Worm (Caenorhabditis elegans) whole organism, young adult: Measurements from ENCODE around the gene Y39A1A.3.

ENCODE experiments used
- C06A6.2 ChIP-seq: fragments of 200-800 bp; sonication (Bioruptor generic); conservative IDR thresholded peaks from 2 replicates; pipeline ENCODE4 v1.3.6; 2022; ENCODE audit warnings: missing genetic modification characterization, missing compliant biosample characterization
- C17E4.6 ChIP-seq: fragments of 200-800 bp; sonication (Bioruptor generic); IDR thresholded peaks from 2 replicates; pipeline ENCODE4 v1.3.6; 2022; ENCODE audit warnings: missing genetic modification reagents, missing genetic modification characterization, missing compliant biosample characterization
- F10E7.11 ChIP-seq: sonication (generic microtip); optimal IDR thresholded peaks from 2 replicates; lab custom pipeline; 2017; ENCODE audit warnings: mild to moderate bottlenecking, missing genetic modification characterization, moderate library complexity, missing compliant biosample characterization
- F23B12.7 ChIP-seq: sonication (generic microtip); optimal IDR thresholded peaks from 2 replicates; lab custom pipeline; 2017; ENCODE audit warnings: missing genetic modification characterization, mild to moderate bottlenecking, missing compliant biosample characterization, antibody characterized with exemption, moderate library complexity; ENCODE audit not compliant: insufficient read depth
- F52B5.7 ChIP-seq: sonication (generic microtip); optimal IDR thresholded peaks from 2 replicates; lab custom pipeline; 2016; ENCODE audit warnings: mild to moderate bottlenecking, missing genetic modification characterization, missing compliant biosample characterization
- K11D2.4 ChIP-seq: fragments of 200-800 bp; sonication (Bioruptor generic); IDR thresholded peaks from 2 replicates; pipeline ENCODE4 v1.3.6; 2022; ENCODE audit warnings: missing genetic modification reagents, missing genetic modification characterization, missing compliant biosample characterization
- T07F8.4 ChIP-seq: sonication (generic microtip); optimal IDR thresholded peaks from 2 replicates; lab custom pipeline; 2016; ENCODE audit warnings: mild to moderate bottlenecking, missing genetic modification characterization, moderate library complexity, missing compliant biosample characterization
- T26A5.8 ChIP-seq: sonication (generic microtip); optimal IDR thresholded peaks from 2 replicates; lab custom pipeline; 2016; ENCODE audit warnings: missing genetic modification characterization, missing compliant biosample characterization
- Y67H2A.10 ChIP-seq: fragments of 200-800 bp; sonication (Bioruptor generic); conservative IDR thresholded peaks from 2 replicates; pipeline ENCODE4 v1.3.6; 2022; ENCODE audit warnings: missing genetic modification reagents, missing genetic modification characterization, missing compliant biosample characterization
- Y79H2A.3 ChIP-seq: fragments of 200-800 bp; sonication (Bioruptor generic); conservative IDR thresholded peaks from 2 replicates; pipeline ENCODE4 v1.3.6; 2022; ENCODE audit warnings: missing genetic modification reagents, missing genetic modification characterization, missing compliant biosample characterization
- ZK185.1 ChIP-seq: sonication (generic microtip); optimal IDR thresholded peaks from 2 replicates; lab custom pipeline; 2016; ENCODE audit warnings: mild to moderate bottlenecking, missing genetic modification characterization, missing compliant biosample characterization; ENCODE audit not compliant: poor library complexity, severe bottlenecking
- ama-1 ChIP-seq, 3 experiments: fragments of 150-350 bp in 1 of 3; sonication (generic microtip) in 2 of 3; optimal IDR thresholded peaks; 2 replicates each; lab custom pipeline; 2014 to 2018; ENCODE audit warnings: missing biosample characterization in 2 of 3, missing genetic modification characterization in 2 of 3, missing genetic modification reagents in 2 of 3
- atf-7 ChIP-seq: sonication (generic microtip); optimal IDR thresholded peaks from 2 replicates; lab custom pipeline; 2017; ENCODE audit warnings: mild to moderate bottlenecking, missing genetic modification characterization, missing compliant biosample characterization
- attf-5 ChIP-seq: fragments of 200-800 bp; sonication (Bioruptor generic); optimal IDR thresholded peaks from 2 replicates; lab custom pipeline; 2018; ENCODE audit warnings: mild to moderate bottlenecking, missing genetic modification characterization, missing compliant biosample characterization
- attf-6 ChIP-seq: fragments of 200-800 bp; sonication (Bioruptor generic); IDR thresholded peaks from 2 replicates; pipeline ENCODE4 v1.3.6; 2022; ENCODE audit warnings: missing genetic modification reagents, missing genetic modification characterization, missing compliant biosample characterization
- ceh-100 ChIP-seq: fragments of 200-800 bp; sonication (Bioruptor generic); IDR thresholded peaks from 2 replicates; pipeline ENCODE4 v1.3.6; 2022; ENCODE audit warnings: missing genetic modification reagents, missing genetic modification characterization, missing compliant biosample characterization
- ceh-91 ChIP-seq: fragments of 200-800 bp; sonication (Bioruptor generic); IDR thresholded peaks from 2 replicates; pipeline ENCODE4 v1.3.6; 2022; ENCODE audit warnings: missing genetic modification reagents, missing genetic modification characterization, missing compliant biosample characterization
- chd-7 ChIP-seq: sonication (generic microtip); optimal IDR thresholded peaks from 2 replicates; lab custom pipeline; 2016; ENCODE audit warnings: mild to moderate bottlenecking, missing genetic modification characterization, moderate library complexity, missing compliant biosample characterization
- dpff-1 ChIP-seq: sonication (generic microtip); optimal IDR thresholded peaks from 2 replicates; lab custom pipeline; 2017; ENCODE audit warnings: mild to moderate bottlenecking, missing genetic modification characterization, missing compliant biosample characterization
- dpl-1 ChIP-seq: fragments of 150-350 bp; optimal IDR thresholded peaks from 2 replicates; lab custom pipeline; 2014; ENCODE audit warnings: missing biosample characterization, missing genetic modification reagents, missing genetic modification characterization
- egl-18 ChIP-seq: fragments of 200-800 bp; sonication (Bioruptor generic); IDR thresholded peaks from 2 replicates; pipeline ENCODE4 v1.3.6; 2022; ENCODE audit warnings: missing genetic modification reagents, missing genetic modification characterization, missing compliant biosample characterization
- egl-44 ChIP-seq: fragments of 200-800 bp; sonication (Bioruptor generic); IDR thresholded peaks from 2 replicates; pipeline ENCODE4 v1.3.6; 2022; ENCODE audit warnings: missing genetic modification reagents, missing genetic modification characterization, missing compliant biosample characterization
- ekl-4 ChIP-seq: fragments of 200-800 bp; sonication (Bioruptor generic); IDR thresholded peaks from 2 replicates; pipeline ENCODE4 v1.3.6; 2022; ENCODE audit warnings: missing genetic modification reagents, missing genetic modification characterization, missing compliant biosample characterization
- him-1 ChIP-seq: sonication (generic microtip); optimal IDR thresholded peaks from 2 replicates; lab custom pipeline; 2016; ENCODE audit warnings: missing genotype, missing genetic modification reagents, missing genetic modification characterization, missing compliant biosample characterization
- hlh-26 ChIP-seq: fragments of 200-800 bp; sonication (Bioruptor generic); conservative IDR thresholded peaks from 2 replicates; pipeline ENCODE4 v1.3.6; 2022; ENCODE audit warnings: missing genetic modification reagents, missing genetic modification characterization, missing compliant biosample characterization
- hmg-1.2 ChIP-seq: fragments of 200-800 bp; sonication (Bioruptor generic); IDR thresholded peaks from 2 replicates; pipeline ENCODE4 v1.3.6; 2022; ENCODE audit warnings: missing genetic modification reagents, missing genetic modification characterization, missing compliant biosample characterization
- hmg-20 ChIP-seq: fragments of 200-800 bp; sonication (Bioruptor generic); IDR thresholded peaks from 2 replicates; pipeline ENCODE4 v1.3.6; 2022; ENCODE audit warnings: missing genetic modification reagents, missing genetic modification characterization, missing compliant biosample characterization
- hrde-1 ChIP-seq: sonication (generic microtip); optimal IDR thresholded peaks from 2 replicates; lab custom pipeline; 2016; ENCODE audit warnings: missing genetic modification characterization, mild to moderate bottlenecking, missing compliant biosample characterization, moderate library complexity, missing genotype, missing genetic modification reagents, borderline replicate concordance
- lag-1 ChIP-seq: fragments of 200-800 bp; sonication (Bioruptor generic); IDR thresholded peaks from 2 replicates; pipeline ENCODE4 v1.3.6; 2022; ENCODE audit warnings: missing genetic modification reagents, missing genetic modification characterization, missing compliant biosample characterization
- lin-26 ChIP-seq: fragments of 200-800 bp; sonication (Bioruptor generic); IDR thresholded peaks from 2 replicates; pipeline ENCODE4 v1.3.6; 2022; ENCODE audit warnings: missing genetic modification reagents, missing genetic modification characterization, missing compliant biosample characterization
- lin-40 ChIP-seq: sonication (generic microtip); optimal IDR thresholded peaks from 2 replicates; lab custom pipeline; 2016; ENCODE audit warnings: missing genetic modification characterization, mild to moderate bottlenecking, missing compliant biosample characterization, missing genotype, missing genetic modification reagents
- lir-1 ChIP-seq: fragments of 200-800 bp; sonication (Bioruptor generic); conservative IDR thresholded peaks from 2 replicates; pipeline ENCODE4 v1.3.6; 2022; ENCODE audit warnings: missing genetic modification reagents, missing genetic modification characterization, missing compliant biosample characterization
- madf-3 ChIP-seq: fragments of 200-800 bp; sonication (Bioruptor generic); IDR thresholded peaks from 2 replicates; pipeline ENCODE4 v1.3.6; 2022; ENCODE audit warnings: missing genetic modification reagents, missing genetic modification characterization, missing compliant biosample characterization
- madf-8 ChIP-seq: fragments of 200-800 bp; sonication (Bioruptor generic); conservative IDR thresholded peaks from 2 replicates; pipeline ENCODE4 v1.3.6; 2022; ENCODE audit warnings: missing genetic modification reagents, missing genetic modification characterization, missing compliant biosample characterization
- nfya-2 ChIP-seq: fragments of 200-800 bp; sonication (Bioruptor generic); IDR thresholded peaks from 2 replicates; pipeline ENCODE4 v1.3.6; 2022; ENCODE audit warnings: missing genetic modification reagents, missing genetic modification characterization, missing compliant biosample characterization
- nfyb-1 ChIP-seq: fragments of 200-800 bp; sonication (Bioruptor generic); IDR thresholded peaks from 2 replicates; pipeline ENCODE4 v1.3.6; 2022; ENCODE audit warnings: missing genetic modification reagents, missing genetic modification characterization, missing compliant biosample characterization
- pbrm-1 ChIP-seq: fragments of 200-800 bp; sonication (Bioruptor generic); IDR thresholded peaks from 2 replicates; pipeline ENCODE4 v1.3.6; 2022; ENCODE audit warnings: missing genetic modification reagents, missing genetic modification characterization, missing compliant biosample characterization
- rec-8 ChIP-seq, 2 experiments: sonication (generic microtip); optimal IDR thresholded peaks; 2 replicates each; lab custom pipeline; 2016; ENCODE audit warnings: mild to moderate bottlenecking in 2 of 2, missing genetic modification characterization in 2 of 2, missing genetic modification reagents in 2 of 2, missing genotype in 2 of 2, missing biosample characterization in 1 of 2, missing compliant biosample characterization in 1 of 2, moderate library complexity in 1 of 2
- repo-1 ChIP-seq: sonication (generic microtip); optimal IDR thresholded peaks from 2 replicates; lab custom pipeline; 2017; ENCODE audit warnings: mild to moderate bottlenecking, missing genetic modification characterization, missing compliant biosample characterization
- rpc-1 ChIP-seq, 2 experiments: fragments of 150-350 bp in 1 of 2; sonication (generic microtip) in 1 of 2; optimal IDR thresholded peaks; 2 replicates each; lab custom pipeline; 2014 to 2018; ENCODE audit warnings: missing biosample characterization in 1 of 2, missing genetic modification characterization in 1 of 2, missing genetic modification reagents in 1 of 2, missing genotype in 1 of 2
- snpc-1.3 ChIP-seq: sonication (generic microtip); optimal IDR thresholded peaks from 2 replicates; lab custom pipeline; 2017; ENCODE audit warnings: missing genetic modification characterization, mild to moderate bottlenecking, missing compliant biosample characterization, antibody characterized with exemption, moderate library complexity, missing genotype, missing genetic modification reagents; ENCODE audit not compliant: insufficient read depth
- snpc-4 ChIP-seq, 5 experiments: fragments of 150-350 bp in 1 of 5; sonication (generic microtip) in 4 of 5; optimal IDR thresholded peaks; 2 replicates each; lab custom pipeline; 2014 to 2018; ENCODE audit warnings: missing genetic modification characterization in 5 of 5, missing biosample characterization in 3 of 5, antibody characterized with exemption in 2 of 5, mild to moderate bottlenecking in 2 of 5, missing compliant biosample characterization in 2 of 5, missing genotype in 2 of 5, moderate library complexity in 2 of 5, missing genetic modification reagents in 1 of 5
- somi-1 ChIP-seq: fragments of 200-800 bp; sonication (Bioruptor generic); optimal IDR thresholded peaks from 2 replicates; lab custom pipeline; 2018; ENCODE audit warnings: mild to moderate bottlenecking, missing genetic modification characterization, missing compliant biosample characterization
- unc-62 ChIP-seq: fragments of 150-350 bp; optimal IDR thresholded peaks from 2 replicates; lab custom pipeline; 2014; ENCODE audit warnings: missing biosample characterization, missing genetic modification reagents, missing genetic modification characterization
- zfh-2 ChIP-seq: fragments of 200-800 bp; sonication (Bioruptor generic); conservative IDR thresholded peaks from 2 replicates; pipeline ENCODE4 v1.3.6; 2022; ENCODE audit warnings: missing genetic modification reagents, missing genetic modification characterization, missing compliant biosample characterization
- zim-3 ChIP-seq: sonication (generic microtip); optimal IDR thresholded peaks from 2 replicates; lab custom pipeline; 2017; ENCODE audit warnings: mild to moderate bottlenecking, missing genetic modification characterization, moderate library complexity, missing compliant biosample characterization
- ztf-28 ChIP-seq: fragments of 200-800 bp; sonication (Bioruptor generic); IDR thresholded peaks from 2 replicates; pipeline ENCODE4 v1.3.6; 2022; ENCODE audit warnings: missing genetic modification reagents, missing genetic modification characterization, missing compliant biosample characterization

Y39A1A.3 gene

DNA sequence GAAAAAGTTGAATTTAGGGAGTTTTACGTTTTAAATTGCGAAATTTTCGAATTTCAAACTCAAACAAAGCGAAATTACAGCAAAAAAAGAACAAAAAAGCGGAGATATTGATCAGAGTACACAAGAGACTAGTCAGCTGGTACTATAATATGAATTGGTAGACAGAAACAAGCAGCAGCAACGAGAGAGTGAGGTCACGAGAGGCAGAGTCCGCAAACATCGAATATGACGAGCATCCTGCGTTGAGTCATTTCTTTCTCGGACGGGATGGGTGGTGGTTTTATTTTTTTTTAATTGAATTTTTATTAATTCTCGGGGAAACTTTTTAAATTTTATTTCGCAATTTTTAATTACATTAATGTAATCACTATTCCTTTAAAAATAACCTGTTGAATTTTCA, 3.4 kb upstream of the Y39A1A.3 start (continued):
- TF ChIP-seq egl-18 = no peak
- no peak for TF ChIP-seq rpc-1 (optimal IDR thresholded peaks at IDR 0.05; lab: Kevin White, UChicago)
- TF ChIP-seq rpc-1 (tag; optimal IDR thresholded peaks at IDR 0.05; lab: Kevin White, UChicago) = no peak
- TF ChIP-seq hlh-26 (GFP tag; lab: Robert Waterston, UW) = no peak
- no peak for TF ChIP-seq nfyb-1 (GFP tag; lab: Robert Waterston, UW)
- no peak for TF ChIP-seq unc-62 (GFP tag; lab: Kevin White, UChicago)
- no peak for TF ChIP-seq ekl-4 (GFP tag; lab: Robert Waterston, UW)
- TF ChIP-seq snpc-1.3 (tag; lab: Kevin White, UChicago) = no peak
- peak; percentile 32; the same call in 1 of the 2 replicates for TF ChIP-seq egl-44 (GFP tag; lab: Robert Waterston, UW)
- no peak for TF ChIP-seq lag-1 (GFP tag; lab: Robert Waterston, UW)
- no peak for TF ChIP-seq somi-1
- no peak for TF ChIP-seq attf-6 (GFP tag; lab: Robert Waterston, UW)
- no peak for TF ChIP-seq F10E7.11
- TF ChIP-seq ama-1 (optimal IDR thresholded peaks at IDR 0.05; lab: Kevin White, UChicago) = no peak
- TF ChIP-seq ama-1 (GFP tag; optimal IDR thresholded peaks at IDR 0.05; lab: Kevin White, UChicago) = no peak
- TF ChIP-seq hmg-1.2 (GFP tag; lab: Robert Waterston, UW) = peak; percentile 49; the same call in 1 of the 2 replicates
- no peak for TF ChIP-seq zim-3 (tag; lab: Kevin White, UChicago)
- no peak for TF ChIP-seq zfh-2
- no peak for TF ChIP-seq madf-3 (GFP tag; lab: Robert Waterston, UW)
- TF ChIP-seq ZK185.1 (tag; lab: Kevin White, UChicago) = no peak
- no peak for TF ChIP-seq K11D2.4 (GFP tag; lab: Robert Waterston, UW)
- no peak for TF ChIP-seq dpff-1 (tag; lab: Kevin White, UChicago)
- TF ChIP-seq dpl-1 = no peak
- 0 out of 2 replicates have a peak, but pooled peaks have one; percentile 26 for TF ChIP-seq pbrm-1 (GFP tag; lab: Robert Waterston, UW)
- no peak for TF ChIP-seq him-1 (tag; lab: Kevin White, UChicago)
- TF ChIP-seq snpc-4 (GFP tag; optimal IDR thresholded peaks at IDR 0.05; lab: Kevin White, UChicago) = no peak
- TF ChIP-seq snpc-4 (tag; optimal IDR thresholded peaks at IDR 0.05; lab: Kevin White, UChicago) = peak in 1 of 4 experiments; percentile 2
- no peak for TF ChIP-seq hrde-1 (tag; lab: Kevin White, UChicago)
- no peak for TF ChIP-seq ztf-28 (GFP tag; lab: Robert Waterston, UW)
- TF ChIP-seq ceh-91 (GFP tag; lab: Robert Waterston, UW) = no peak
- peak; percentile 4 for TF ChIP-seq F23B12.7 (tag; lab: Kevin White, UChicago)
- TF ChIP-seq attf-5 (GFP tag; lab: Kevin White, UChicago) = peak; percentile 89
- no peak for TF ChIP-seq C06A6.2 (GFP tag; lab: Robert Waterston, UW)
- no peak for TF ChIP-seq nfya-2 (GFP tag; lab: Robert Waterston, UW)
- no peak for TF ChIP-seq repo-1 (tag; lab: Kevin White, UChicago)
- TF ChIP-seq hmg-20 (GFP tag; lab: Robert Waterston, UW) = no peak
- no peak for TF ChIP-seq Y67H2A.10 (GFP tag; lab: Robert Waterston, UW)
- TF ChIP-seq F52B5.7 (tag; lab: Kevin White, UChicago) = no peak
- no peak for TF ChIP-seq chd-7 (tag; lab: Kevin White, UChicago)
- TF ChIP-seq T07F8.4 = no peak
- no peak for TF ChIP-seq atf-7 (tag; lab: Kevin White, UChicago)
- TF ChIP-seq madf-8 (GFP tag; lab: Robert Waterston, UW) = no peak
- TF ChIP-seq T26A5.8 = no peak
- 0 out of 2 replicates have a peak, but pooled peaks have one; percentile 9 for TF ChIP-seq ceh-100
- TF ChIP-seq lin-26 (GFP tag; lab: Robert Waterston, UW) = no peak
- no peak for TF ChIP-seq lir-1
- peak; percentile 56 for TF ChIP-seq lin-40 (tag; lab: Kevin White, UChicago)
- no peak for TF ChIP-seq Y79H2A.3 (GFP tag; lab: Robert Waterston, UW)
- TF ChIP-seq C17E4.6 = no peak
- no peak for TF ChIP-seq rec-8 (tag; optimal IDR thresholded peaks at IDR 0.05; lab: Kevin White, UChicago)
